Worm (Caenorhabditis elegans): Measurements from ENCODE around the gene C54D1.7.

C54D1.7 gene

ce11 chrX:7122655-7123054 lies 33.2 kb downstream of the C54D1.7 start:
- no peak for TF ChIP-seq che-1 (tag; optimal IDR thresholded peaks at IDR 0.05)
- no peak for TF ChIP-seq ceh-9 (tag; optimal IDR thresholded peaks at IDR 0.05)
- no peak for TF ChIP-seq tbx-2 (tag; optimal IDR thresholded peaks at IDR 0.05)
- no peak for TF ChIP-seq pha-2 (tag; optimal IDR thresholded peaks at IDR 0.05)
- TF ChIP-seq unc-42 (tag; optimal IDR thresholded peaks at IDR 0.05), result no peak
- TF ChIP-seq elt-4 (tag; optimal IDR thresholded peaks at IDR 0.05), result no peak
- no peak for TF ChIP-seq ceh-2 (tag; optimal IDR thresholded peaks at IDR 0.05)
- no peak for TF ChIP-seq hlh-6 (tag; optimal IDR thresholded peaks at IDR 0.05)
- no peak for TF ChIP-seq ceh-18 (tag; optimal IDR thresholded peaks at IDR 0.05)
- no peak for TF ChIP-seq ttx-3 (tag; optimal IDR thresholded peaks at IDR 0.05)

DNA sequence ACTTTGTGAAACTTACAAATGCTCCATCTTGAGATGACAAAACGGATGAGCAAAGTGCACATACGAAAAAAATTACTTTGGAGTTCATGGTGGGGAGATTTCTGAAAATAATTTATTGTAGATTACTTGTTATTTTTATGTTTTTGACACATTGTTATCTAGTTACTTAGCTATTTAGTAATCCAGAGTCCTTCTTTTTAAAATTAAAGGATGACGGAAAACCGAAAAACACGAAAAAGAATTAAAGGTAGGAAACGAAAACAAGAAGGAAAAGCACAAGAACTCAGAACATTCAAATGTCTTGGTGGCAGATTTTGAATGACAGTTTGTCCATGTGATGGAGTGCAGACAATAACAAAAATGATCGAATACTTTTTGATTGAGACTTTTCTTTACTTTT lies 38.9 kb downstream of the C54D1.7 start, which contains the start of gene hen-1:
hen-1 (minus strand) TSS at position 101 of the 400 bp plus-strand sequence.
- TF ChIP-seq syd-9 (tag; optimal IDR thresholded peaks at IDR 0.05) (no peak), ama-1 (optimal IDR thresholded peaks at IDR 0.05) (no peak), ceh-9 (tag; optimal IDR thresholded peaks at IDR 0.05) (no peak), nhr-232 (tag; optimal IDR thresholded peaks at IDR 0.05) (no peak), ets-4 (tag; optimal IDR thresholded peaks at IDR 0.05) (no peak), pqm-1 (tag; optimal IDR thresholded peaks at IDR 0.05) (no peak), hlh-13 (GFP tag; optimal IDR thresholded peaks at IDR 0.05) (no peak), hlh-15 (tag; optimal IDR thresholded peaks at IDR 0.05) (no peak), lin-11 (tag; optimal IDR thresholded peaks at IDR 0.05) (no peak), ceh-22 (tag; optimal IDR thresholded peaks at IDR 0.05) (no peak), ceh-48 (tag; optimal IDR thresholded peaks at IDR 0.05) (no peak), madf-2 (tag; optimal IDR thresholded peaks at IDR 0.05) (no peak)

ce11 chrX:7112589-7112988 lies 43.2 kb downstream of the C54D1.7 start, which contains the start of gene C36B7.1:
Gene C36B7.1, plus strand, starts transcription at chrX:7112889.
- TF ChIP-seq pha-4 (tag; optimal IDR thresholded peaks at IDR 0.05), result no peak

ce11 chrX:7106103-7106502 lies 49.7 kb downstream of the C54D1.7 start, which contains the start of gene C36B7.2:
Gene C36B7.2, plus strand, starts transcription at chrX:7106403.
- TF ChIP-seq sox-2 (GFP tag; IDR thresholded peaks at IDR 0.05), result no peak
- TF ChIP-seq ceh-14 (tag; optimal IDR thresholded peaks at IDR 0.05), result no peak
- no peak for TF ChIP-seq nfya-1 (tag; optimal IDR thresholded peaks at IDR 0.05)
- no peak for TF ChIP-seq ceh-24 (tag; optimal IDR thresholded peaks at IDR 0.05)
- no peak for TF ChIP-seq fkh-10 (GFP tag; optimal IDR thresholded peaks at IDR 0.05)
- TF ChIP-seq ztf-16 (tag; optimal IDR thresholded peaks at IDR 0.05), result no peak
- TF ChIP-seq nhr-232 (tag; optimal IDR thresholded peaks at IDR 0.05), result no peak
- TF ChIP-seq dve-1 (tag; optimal IDR thresholded peaks at IDR 0.05), result no peak
- TF ChIP-seq pros-1 (tag; optimal IDR thresholded peaks at IDR 0.05), result no peak
- TF ChIP-seq lim-6 (tag; optimal IDR thresholded peaks at IDR 0.05), result no peak
- no peak for TF ChIP-seq ceh-18 (tag; optimal IDR thresholded peaks at IDR 0.05)
- TF ChIP-seq C08G9.2 (tag; optimal IDR thresholded peaks at IDR 0.05), result no peak
